Fruit fly (Drosophila melanogaster) whole organism, embryonic: ENCODE data around the gene CG43925.

Experiments used
- Ada2b ChIP-seq: fragments of 200-800 bp; sonication (Bioruptor generic); IDR thresholded peaks from 2 replicates; pipeline ENCODE4 v1.3.6; 2022; ENCODE audit warnings: missing biosample characterization, missing genetic modification characterization
- Atf3 ChIP-seq: fragments of 200-800 bp; sonication (Bioruptor generic); optimal IDR thresholded peaks from 3 replicates; lab custom pipeline; 2016; ENCODE audit warnings: missing biosample characterization, missing genetic modification characterization
- Blimp-1 ChIP-seq: fragments of 200-800 bp; sonication (Bioruptor generic); optimal IDR thresholded peaks from 3 replicates; lab custom pipeline; 2018; ENCODE audit warnings: missing biosample characterization, missing genetic modification characterization, mild to moderate bottlenecking, moderate library complexity, missing genetic modification reagents
- CG1024 ChIP-seq: fragments of 200-800 bp; sonication (Bioruptor generic); IDR thresholded peaks from 2 replicates; pipeline ENCODE4 v1.3.6; 2022; ENCODE audit warnings: missing biosample characterization, missing genetic modification characterization
- CG10321 ChIP-seq: fragments of 200-800 bp; sonication (Bioruptor generic); IDR thresholded peaks from 2 replicates; pipeline ENCODE4 v1.3.6; 2022; ENCODE audit warnings: missing biosample characterization, missing genetic modification characterization
- CG10959 ChIP-seq: fragments of 200-800 bp; sonication (Bioruptor generic); IDR thresholded peaks from 2 replicates; pipeline ENCODE4 v1.3.6; 2022; ENCODE audit warnings: missing biosample characterization, missing genetic modification characterization
- CG10979 ChIP-seq: fragments of 200-800 bp; sonication (Bioruptor generic); optimal IDR thresholded peaks from 2 replicates; lab custom pipeline; 2018; ENCODE audit warnings: missing biosample characterization, mild to moderate bottlenecking, missing genetic modification characterization, moderate library complexity
- CG11085 ChIP-seq: fragments of 200-800 bp; sonication (Bioruptor generic); IDR thresholded peaks from 2 replicates; pipeline ENCODE4 v1.3.6; 2022; ENCODE audit warnings: missing biosample characterization, missing genetic modification characterization
- CG11398 ChIP-seq: fragments of 200-800 bp; sonication (Bioruptor generic); optimal IDR thresholded peaks from 2 replicates; lab custom pipeline; 2016; ENCODE audit warnings: missing biosample characterization, missing genetic modification characterization
- CG11695 ChIP-seq: fragments of 200-800 bp; sonication (Bioruptor generic); IDR thresholded peaks from 3 replicates; pipeline ENCODE4 v1.3.6; 2022; ENCODE audit warnings: missing biosample characterization, missing genetic modification characterization
- CG11723 ChIP-seq: fragments of 200-800 bp; sonication (Bioruptor generic); optimal IDR thresholded peaks from 2 replicates; lab custom pipeline; 2017; ENCODE audit warnings: missing biosample characterization, mild to moderate bottlenecking, missing genetic modification characterization
- CG15514 ChIP-seq: fragments of 200-800 bp; sonication (Bioruptor generic); optimal IDR thresholded peaks from 3 replicates; lab custom pipeline; 2017; ENCODE audit warnings: missing biosample characterization, missing genetic modification characterization, mild to moderate bottlenecking, moderate library complexity, missing genetic modification reagents
- CG16813 ChIP-seq: fragments of 200-800 bp; sonication (Bioruptor generic); IDR thresholded peaks from 3 replicates; pipeline ENCODE4 v1.3.6; 2022; ENCODE audit warnings: missing biosample characterization, missing genetic modification characterization; ENCODE audit not compliant: partially characterized antibody
- CG17328 ChIP-seq: fragments of 200-800 bp; sonication (Bioruptor generic); IDR thresholded peaks from 2 replicates; pipeline ENCODE4 v1.3.6; 2022; ENCODE audit warnings: missing biosample characterization, missing genetic modification characterization
- CG2199 ChIP-seq: fragments of 200-800 bp; sonication (Bioruptor generic); IDR thresholded peaks from 3 replicates; pipeline ENCODE4 v1.3.6; 2022; ENCODE audit warnings: missing biosample characterization, missing genetic modification characterization
- CG2678 ChIP-seq: fragments of 200-800 bp; sonication (Bioruptor generic); optimal IDR thresholded peaks from 3 replicates; lab custom pipeline; 2019; ENCODE audit warnings: missing biosample characterization, mild to moderate bottlenecking, missing genetic modification characterization, moderate library complexity
- CG32772 ChIP-seq: fragments of 200-800 bp; sonication (Bioruptor generic); IDR thresholded peaks from 2 replicates; pipeline ENCODE4 v1.3.6; 2022; ENCODE audit warnings: missing biosample characterization, missing genetic modification characterization
- CG4404 ChIP-seq: fragments of 200-800 bp; sonication (Bioruptor generic); IDR thresholded peaks from 2 replicates; pipeline ENCODE4 v1.3.6; 2022; ENCODE audit warnings: missing biosample characterization, missing genetic modification characterization
- CG4617 ChIP-seq: fragments of 200-800 bp; sonication (Bioruptor generic); optimal IDR thresholded peaks from 3 replicates; lab custom pipeline; 2016; ENCODE audit warnings: missing biosample characterization, missing genetic modification characterization, borderline replicate concordance
- CG5180 ChIP-seq: fragments of 200-800 bp; sonication (Bioruptor generic); optimal IDR thresholded peaks from 3 replicates; lab custom pipeline; 2017; ENCODE audit warnings: missing biosample characterization, missing genetic modification characterization, mild to moderate bottlenecking, moderate library complexity, missing genetic modification reagents
- CG5245 ChIP-seq: fragments of 200-800 bp; sonication (Bioruptor generic); optimal IDR thresholded peaks from 3 replicates; lab custom pipeline; 2016; ENCODE audit warnings: missing biosample characterization, missing genetic modification characterization
- CG8478 ChIP-seq: fragments of >200 bp; optimal IDR thresholded peaks from 2 replicates; lab custom pipeline; 2018
- Deaf1 ChIP-seq: fragments of 200-800 bp; optimal IDR thresholded peaks from 3 replicates; lab custom pipeline; 2019; ENCODE audit warnings: missing biosample characterization, mild to moderate bottlenecking, missing genetic modification characterization, moderate library complexity
- E2f1 ChIP-seq: fragments of 200-800 bp; sonication (Bioruptor generic); IDR thresholded peaks from 2 replicates; pipeline ENCODE4 v1.3.6; 2022; ENCODE audit warnings: missing biosample characterization, missing genetic modification characterization
- Fer2 ChIP-seq: fragments of 200-800 bp; sonication (Bioruptor generic); optimal IDR thresholded peaks from 2 replicates; lab custom pipeline; 2018; ENCODE audit warnings: missing biosample characterization, mild to moderate bottlenecking, missing genetic modification characterization, moderate library complexity
- Hmx ChIP-seq: fragments of 200-800 bp; sonication (Bioruptor generic); optimal IDR thresholded peaks from 2 replicates; lab custom pipeline; 2016; ENCODE audit warnings: missing biosample characterization, missing genetic modification characterization
- Nf-YB ChIP-seq: fragments of 200-800 bp; sonication (Bioruptor generic); optimal IDR thresholded peaks from 3 replicates; lab custom pipeline; 2019; ENCODE audit warnings: missing biosample characterization, mild to moderate bottlenecking, missing genetic modification characterization, moderate library complexity
- Oaz ChIP-seq: fragments of 200-800 bp; sonication (Bioruptor generic); IDR thresholded peaks from 2 replicates; pipeline ENCODE4 v1.3.6; 2022; ENCODE audit warnings: missing biosample characterization, missing genetic modification characterization
- Rx ChIP-seq: fragments of 200-800 bp; sonication (Bioruptor generic); IDR thresholded peaks from 2 replicates; pipeline ENCODE4 v1.3.6; 2022; ENCODE audit warnings: missing biosample characterization, missing genetic modification characterization
- Spps ChIP-seq: fragments of 200-800 bp; sonication (Bioruptor generic); optimal IDR thresholded peaks from 2 replicates; lab custom pipeline; 2018; ENCODE audit warnings: missing biosample characterization, mild to moderate bottlenecking, missing genetic modification characterization
- Vsx1 ChIP-seq: fragments of 200-800 bp; sonication (Bioruptor generic); optimal IDR thresholded peaks from 2 replicates; lab custom pipeline; 2017; ENCODE audit warnings: missing biosample characterization, mild to moderate bottlenecking, missing genetic modification characterization, missing genetic modification reagents
- al ChIP-seq: fragments of 200-800 bp; sonication (Bioruptor generic); IDR thresholded peaks from 2 replicates; pipeline ENCODE4 v1.3.6; 2022; ENCODE audit warnings: missing biosample characterization, missing genetic modification characterization
- ap ChIP-seq: fragments of 200-800 bp; sonication (Bioruptor generic); IDR thresholded peaks from 2 replicates; pipeline ENCODE4 v1.3.6; 2022; ENCODE audit warnings: missing biosample characterization, missing genetic modification characterization
- crc ChIP-seq: fragments of 200-800 bp; sonication (Bioruptor generic); optimal IDR thresholded peaks from 2 replicates; lab custom pipeline; 2016; ENCODE audit warnings: missing biosample characterization, missing genetic modification characterization
- disco-r ChIP-seq: fragments of 200-800 bp; sonication (Bioruptor generic); optimal IDR thresholded peaks from 2 replicates; lab custom pipeline; 2016; ENCODE audit warnings: missing biosample characterization, missing genetic modification characterization
- eve ChIP-seq, 2 experiments: fragments of >200 bp; optimal IDR thresholded peaks; 2 replicates each; lab custom pipeline; 2017; ENCODE audit warnings: missing biosample characterization in 2 of 2, missing genetic modification characterization in 2 of 2
- ewg ChIP-seq: fragments of 200-800 bp; sonication (Bioruptor generic); optimal IDR thresholded peaks from 3 replicates; lab custom pipeline; 2017; ENCODE audit warnings: mild to moderate bottlenecking, missing biosample characterization, missing genetic modification reagents, missing genetic modification characterization
- fu2 ChIP-seq: fragments of 200-800 bp; sonication (Bioruptor generic); optimal IDR thresholded peaks from 2 replicates; lab custom pipeline; 2016; ENCODE audit warnings: missing biosample characterization, missing genetic modification characterization
- gem ChIP-seq: fragments of 200-800 bp; sonication (Bioruptor generic); optimal IDR thresholded peaks from 2 replicates; lab custom pipeline; 2019; ENCODE audit warnings: missing biosample characterization, mild to moderate bottlenecking, missing genetic modification characterization, moderate library complexity
- kni ChIP-seq: fragments of 200-800 bp; sonication (Bioruptor generic); optimal IDR thresholded peaks from 3 replicates; lab custom pipeline; 2017; ENCODE audit warnings: mild to moderate bottlenecking, missing biosample characterization, missing genetic modification reagents, missing genetic modification characterization
- lbe ChIP-seq: fragments of 200-800 bp; sonication (Bioruptor generic); optimal IDR thresholded peaks from 2 replicates; lab custom pipeline; 2016; ENCODE audit warnings: missing biosample characterization, mild to moderate bottlenecking, missing genetic modification characterization
- nom ChIP-seq: fragments of 200-800 bp; sonication (Bioruptor generic); optimal IDR thresholded peaks from 2 replicates; lab custom pipeline; 2017; ENCODE audit warnings: missing biosample characterization, missing genetic modification characterization, mild to moderate bottlenecking, moderate library complexity, missing genetic modification reagents
- pita ChIP-seq: fragments of 200-800 bp; sonication (Bioruptor generic); optimal IDR thresholded peaks from 2 replicates; lab custom pipeline; 2017; ENCODE audit warnings: missing biosample characterization, mild to moderate bottlenecking, missing genetic modification characterization
- run ChIP-seq: fragments of 200-800 bp; sonication (Bioruptor generic); optimal IDR thresholded peaks from 3 replicates; lab custom pipeline; 2018; ENCODE audit warnings: missing biosample characterization, mild to moderate bottlenecking, missing genetic modification characterization
- sug ChIP-seq: fragments of 200-800 bp; optimal IDR thresholded peaks from 2 replicates; lab custom pipeline; 2019; ENCODE audit warnings: missing biosample characterization, mild to moderate bottlenecking, missing genetic modification characterization, moderate library complexity
- ttk ChIP-seq: fragments of 200-800 bp; sonication (Bioruptor generic); IDR thresholded peaks from 2 replicates; pipeline ENCODE4 v2.1.2; 2022; ENCODE audit warnings: missing biosample characterization, missing genetic modification characterization
- twi ChIP-seq: fragments of 200-800 bp; optimal IDR thresholded peaks from 2 replicates; lab custom pipeline; 2019; ENCODE audit warnings: missing biosample characterization, mild to moderate bottlenecking, missing genetic modification characterization, moderate library complexity
- wek ChIP-seq: fragments of 200-800 bp; sonication (Bioruptor generic); optimal IDR thresholded peaks from 3 replicates; lab custom pipeline; 2018; ENCODE audit warnings: missing biosample characterization, mild to moderate bottlenecking, missing genetic modification characterization, moderate library complexity
- zen2 ChIP-seq: fragments of 200-800 bp; sonication (Bioruptor generic); IDR thresholded peaks from 3 replicates; pipeline ENCODE4 v1.3.6; 2022; ENCODE audit warnings: missing biosample characterization, missing genetic modification characterization; ENCODE audit not compliant: partially characterized antibody

The CG43925 gene

DNA sequence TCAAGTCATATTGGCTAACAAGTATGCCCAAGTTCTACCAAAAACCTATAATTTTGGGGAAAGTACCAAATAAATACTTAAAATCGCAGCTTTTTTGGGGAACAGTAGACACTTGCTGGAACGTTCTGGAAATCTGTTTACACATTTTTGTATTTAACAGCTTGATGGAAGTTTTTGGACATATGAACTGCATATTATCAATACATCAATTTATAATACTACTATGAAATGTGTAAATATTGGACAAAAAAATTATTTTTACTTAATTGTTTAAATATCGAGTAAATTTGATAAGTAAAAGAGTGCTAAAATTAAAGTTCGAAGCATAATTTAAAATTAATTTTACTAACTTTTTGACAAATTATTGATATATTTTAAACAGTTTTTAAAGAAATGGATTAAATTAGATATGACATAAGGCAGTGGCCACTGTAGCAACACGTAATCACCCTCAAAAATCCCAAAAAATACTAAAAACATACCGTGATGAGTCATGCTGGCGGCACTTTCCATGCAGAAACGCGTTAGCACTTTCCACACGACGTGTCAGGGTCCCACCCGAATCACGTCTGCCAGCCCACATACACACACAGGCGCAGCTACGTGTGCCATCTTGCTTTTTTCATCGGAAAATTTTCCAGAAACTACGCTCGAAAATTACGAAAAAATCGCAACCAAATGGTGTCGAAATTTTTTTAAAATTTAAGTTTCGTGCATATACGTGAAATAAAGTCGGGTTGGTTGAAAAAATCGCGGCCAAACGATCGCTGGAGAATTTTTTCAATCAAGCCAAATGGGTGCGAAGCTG is 11.0 kb upstream of the CG43925 start, which contains the start of gene Sirt1 (continued):
- TF ChIP-seq wek (GFP tag; lab: Kevin White, UChicago) (no peak), twi (tag; lab: Kevin White, UChicago) (peak; percentile 87), gem (tag; lab: Kevin White, UChicago) (peak; percentile 95), al (GFP tag; lab: Robert Waterston, UW) (peak; percentile 77), CG11085 (GFP tag; lab: Robert Waterston, UW) (peak; percentile 74), CG10979 (tag; lab: Kevin White, UChicago) (peak; percentile 87), CG15514 (GFP tag; lab: Kevin White, UChicago) (peak; percentile 45), CG8478 (no peak), run (peak; percentile 67), CG11695 (GFP tag; lab: Robert Waterston, UW) (peak; percentile 80), sug (tag; lab: Kevin White, UChicago) (peak; percentile 89), CG11398 (GFP tag; lab: Kevin White, UChicago) (no peak), ttk (GFP tag; lab: Robert Waterston, UW) (peak; percentile 64), fu2 (GFP tag; lab: Kevin White, UChicago) (peak; percentile 57), Nf-YB (peak; percentile 76), eve (GFP tag; optimal IDR thresholded peaks at IDR 0.05; lab: Kevin White, UChicago) (no peak), Oaz (peak; percentile 59), CG2199 (no peak), lbe (GFP tag; lab: Kevin White, UChicago) (peak; percentile 32), pita (GFP tag; lab: Kevin White, UChicago) (no peak), nom (GFP tag; lab: Kevin White, UChicago) (peak; percentile 64), ewg (GFP tag; lab: Kevin White, UChicago) (peak; percentile 55), E2f1 (peak; percentile 79), Rx (GFP tag; lab: Robert Waterston, UW) (peak; percentile 24; the same call in 1 of the 2 replicates), kni (GFP tag; lab: Kevin White, UChicago) (no peak), Atf3 (peak; percentile 25), CG5245 (peak; percentile 38), CG1024 (GFP tag; lab: Robert Waterston, UW) (0 out of 2 replicates have a peak, but pooled peaks have one; percentile 38), disco-r (no peak), Hmx (GFP tag; lab: Kevin White, UChicago) (no peak), Ada2b (GFP tag; lab: Robert Waterston, UW) (peak; percentile 28; the same call in 1 of the 2 replicates), ap (GFP tag; lab: Robert Waterston, UW) (peak; percentile 70), CG2678 (peak; percentile 96), Blimp-1 (GFP tag; lab: Kevin White, UChicago) (no peak), Deaf1 (tag; lab: Kevin White, UChicago) (peak; percentile 59), CG10321 (GFP tag; lab: Robert Waterston, UW) (0 out of 2 replicates have a peak, but pooled peaks have one; percentile 16), CG10959 (peak; percentile 55), zen2 (GFP tag; lab: Robert Waterston, UW) (no peak), CG5180 (GFP tag; lab: Kevin White, UChicago) (no peak), Fer2 (tag; lab: Kevin White, UChicago) (peak; percentile 74), CG16813 (GFP tag; lab: Robert Waterston, UW) (0 out of 3 replicates have a peak, but pooled peaks have one; percentile 20), CG4404 (GFP tag; lab: Robert Waterston, UW) (peak; percentile 86), Vsx1 (GFP tag; lab: Kevin White, UChicago) (no peak), CG32772 (GFP tag; lab: Robert Waterston, UW) (peak; percentile 75; the same call in 1 of the 2 replicates), CG4617 (GFP tag; lab: Kevin White, UChicago) (peak; percentile 45), crc (no peak), CG11723 (peak; percentile 66), Spps (tag; lab: Kevin White, UChicago) (peak; percentile 58), CG17328 (peak; percentile 42; the same call in 1 of the 2 replicates)
